Worm (Caenorhabditis elegans): ENCODE measurements around the gene acs-11.
"Not testable (repeated sequence)": the region's sequence is repeated elsewhere in the genome, so short reads cannot be mapped to it uniquely, and the experiment has no call there.

DNA sequence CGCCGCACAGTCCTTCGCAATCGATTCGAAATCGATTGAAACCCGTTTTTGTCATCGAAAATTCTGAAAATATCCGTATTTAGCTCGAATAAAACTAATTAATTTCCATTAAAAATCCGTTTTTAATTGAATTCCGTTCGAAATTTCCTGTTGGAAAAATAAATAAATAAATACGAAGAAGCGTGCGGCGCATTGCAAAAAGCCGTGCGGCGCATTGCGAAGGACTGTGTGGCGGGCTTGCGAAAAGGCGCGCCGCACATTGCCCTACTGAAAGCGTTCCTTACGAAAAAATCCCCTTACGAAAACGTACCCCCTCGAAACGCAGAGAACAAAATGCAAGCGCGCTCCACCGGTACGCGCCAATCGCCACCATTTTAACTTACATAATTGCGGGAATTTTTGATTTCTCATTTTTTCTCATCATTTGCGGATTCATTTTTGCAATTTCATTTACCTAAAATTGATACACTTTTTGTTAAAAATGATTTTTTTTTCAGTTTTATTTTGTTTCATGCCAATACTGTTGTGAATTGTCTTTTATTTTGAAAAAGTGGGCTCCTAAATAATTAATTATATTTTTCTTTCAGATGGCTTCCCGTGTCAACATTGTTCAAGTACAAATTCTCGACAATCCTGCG lies 40.3 kb upstream of the acs-11 start, which contains the start of gene unc-85:
- TF ChIP-seq pha-4 (tag; optimal IDR thresholded peaks at IDR 0.05); unc-62 (GFP tag; optimal IDR thresholded peaks at IDR 0.05): not testable (repeated sequence)
- TF ChIP-seq mep-1 (tag; optimal IDR thresholded peaks at IDR 0.05): peak; percentile 70

All from whole organism, mixed stage, embryonic.